Fruit fly (Drosophila melanogaster) whole organism, embryonic: ENCODE measurements around the gene Sf3b1.
A peak's percentile ranks its signal among the peaks of the same experiment; 100 is the strongest.

Experiments
- Ada2b ChIP-seq: fragments of 200-800 bp; sonication (Bioruptor generic); IDR thresholded peaks from 2 replicates; pipeline ENCODE4 v1.3.6; 2022; ENCODE audit warnings: missing biosample characterization, missing genetic modification characterization
- CG10274 ChIP-seq: fragments of 200-800 bp; sonication (Bioruptor generic); optimal IDR thresholded peaks from 3 replicates; lab custom pipeline; 2017; ENCODE audit warnings: missing biosample characterization, mild to moderate bottlenecking, missing genetic modification characterization
- CG11456 ChIP-seq: fragments of 200-800 bp; sonication (Bioruptor generic); IDR thresholded peaks from 3 replicates; pipeline ENCODE4 v1.3.6; 2022; ENCODE audit warnings: missing biosample characterization, missing genetic modification characterization
- CG12236 ChIP-seq: fragments of 200-800 bp; sonication (Bioruptor generic); optimal IDR thresholded peaks from 2 replicates; lab custom pipeline; 2016; ENCODE audit warnings: missing biosample characterization, missing genetic modification characterization
- CG13894 ChIP-seq: fragments of 200-800 bp; sonication (Bioruptor generic); optimal IDR thresholded peaks from 3 replicates; lab custom pipeline; 2018; ENCODE audit warnings: missing biosample characterization, mild to moderate bottlenecking, missing genetic modification characterization, moderate library complexity
- CG14965 ChIP-seq: fragments of 200-800 bp; sonication (Bioruptor generic); optimal IDR thresholded peaks from 2 replicates; lab custom pipeline; 2016; ENCODE audit warnings: missing biosample characterization, missing genetic modification characterization, borderline replicate concordance
- CG1529 ChIP-seq: fragments of 200-800 bp; sonication (Bioruptor generic); optimal IDR thresholded peaks from 3 replicates; lab custom pipeline; 2018; ENCODE audit warnings: missing biosample characterization, missing genetic modification characterization
- CG1832 ChIP-seq: fragments of 200-800 bp; sonication (Bioruptor generic); optimal IDR thresholded peaks from 2 replicates; lab custom pipeline; 2017; ENCODE audit warnings: missing biosample characterization, mild to moderate bottlenecking, missing genetic modification characterization, inconsistent platforms
- CG3281 ChIP-seq: fragments of 200-800 bp; sonication (Bioruptor generic); optimal IDR thresholded peaks from 3 replicates; lab custom pipeline; 2017; ENCODE audit warnings: missing biosample characterization, mild to moderate bottlenecking, missing genetic modification characterization
- CG6683 ChIP-seq: fragments of 200-800 bp; sonication (Bioruptor generic); optimal IDR thresholded peaks from 2 replicates; lab custom pipeline; 2017; ENCODE audit warnings: missing biosample characterization, mild to moderate bottlenecking, missing genetic modification characterization, missing genetic modification reagents
- CG6813 ChIP-seq: fragments of 200-800 bp; sonication (Bioruptor generic); optimal IDR thresholded peaks from 2 replicates; lab custom pipeline; 2017; ENCODE audit warnings: missing biosample characterization, missing genetic modification characterization, mild to moderate bottlenecking, moderate library complexity, missing genetic modification reagents
- CG7357 ChIP-seq: fragments of 200-800 bp; sonication (Bioruptor generic); IDR thresholded peaks from 3 replicates; pipeline ENCODE4 v1.3.6; 2022; ENCODE audit warnings: missing biosample characterization, missing genetic modification characterization
- CG9932 ChIP-seq: fragments of 200-800 bp; sonication (Bioruptor generic); IDR thresholded peaks from 2 replicates; pipeline ENCODE4 v1.3.6; 2022; ENCODE audit warnings: missing biosample characterization, missing genetic modification characterization
- Chrac-16 ChIP-seq: fragments of 200-800 bp; sonication (Bioruptor generic); optimal IDR thresholded peaks from 3 replicates; lab custom pipeline; 2016; ENCODE audit warnings: missing biosample characterization, missing genetic modification characterization
- Dbx ChIP-seq: fragments of 200-800 bp; sonication (Bioruptor generic); IDR thresholded peaks from 3 replicates; pipeline ENCODE4 v1.3.6; 2022; ENCODE audit warnings: missing biosample characterization, missing genetic modification characterization
- Dll ChIP-seq: fragments of 200-800 bp; sonication (Bioruptor generic); IDR thresholded peaks from 4 replicates; pipeline ENCODE4 v1.3.6; 2022; ENCODE audit warnings: missing biosample characterization, missing genetic modification characterization; ENCODE audit not compliant: partially characterized antibody
- Ets65A ChIP-seq: fragments of 200-800 bp; sonication (Bioruptor generic); peaks from one replicate; lab custom pipeline; 2016; ENCODE audit warnings: missing biosample characterization, missing genetic modification characterization
- Fer3 ChIP-seq: fragments of 200-800 bp; sonication (Bioruptor generic); optimal IDR thresholded peaks from 2 replicates; lab custom pipeline; 2018; ENCODE audit warnings: missing biosample characterization, mild to moderate bottlenecking, missing genetic modification characterization, moderate library complexity
- HLH3B ChIP-seq: fragments of 200-800 bp; sonication (Bioruptor generic); IDR thresholded peaks from 2 replicates; pipeline ENCODE4 v1.3.6; 2022; ENCODE audit warnings: missing biosample characterization, missing genetic modification characterization
- HLH4C ChIP-seq: fragments of 200-800 bp; sonication (Bioruptor generic); IDR thresholded peaks from 3 replicates; pipeline ENCODE4 v1.3.6; 2022; ENCODE audit warnings: missing biosample characterization, missing genetic modification characterization; ENCODE audit not compliant: partially characterized antibody
- HmgZ ChIP-seq: fragments of 200-800 bp; sonication (Bioruptor generic); optimal IDR thresholded peaks from 2 replicates; lab custom pipeline; 2018; ENCODE audit warnings: missing biosample characterization, mild to moderate bottlenecking, missing genetic modification characterization
- Hr51 ChIP-seq, 2 experiments: fragments of 200-800 bp; sonication (Bioruptor generic); optimal IDR thresholded peaks; 2 replicates in 1 of 2; 3 replicates in 1 of 2; lab custom pipeline; 2016 to 2018; ENCODE audit warnings: missing biosample characterization in 2 of 2, missing genetic modification characterization in 2 of 2, mild to moderate bottlenecking in 1 of 2, moderate library complexity in 1 of 2
- Hr78 ChIP-seq, 2 experiments: fragments of 200-800 bp in 1 of 2; fragments of >200 bp in 1 of 2; sonication (Bioruptor generic) in 1 of 2; optimal IDR thresholded peaks; 2 replicates each; lab custom pipeline; 2017 to 2019; ENCODE audit warnings: missing biosample characterization in 2 of 2, missing genetic modification characterization in 2 of 2, mild to moderate bottlenecking in 1 of 2, moderate library complexity in 1 of 2
- Jarid2 ChIP-seq: fragments of 200-800 bp; sonication (Bioruptor generic); optimal IDR thresholded peaks from 3 replicates; lab custom pipeline; 2017; ENCODE audit warnings: mild to moderate bottlenecking, missing biosample characterization, missing genetic modification reagents, missing genetic modification characterization
- MTF-1 ChIP-seq: fragments of 200-800 bp; sonication (Bioruptor generic); optimal IDR thresholded peaks from 2 replicates; lab custom pipeline; 2018; ENCODE audit warnings: missing biosample characterization, mild to moderate bottlenecking, missing genetic modification characterization, borderline replicate concordance
- Meics ChIP-seq: fragments of 200-800 bp; sonication (Bioruptor generic); optimal IDR thresholded peaks from 2 replicates; lab custom pipeline; 2017; ENCODE audit warnings: missing biosample characterization, mild to moderate bottlenecking, missing genetic modification characterization
- Mrtf ChIP-seq: fragments of 200-800 bp; sonication (Bioruptor generic); IDR thresholded peaks from 3 replicates; pipeline ENCODE4 v1.3.6; 2022; ENCODE audit warnings: missing biosample characterization, missing genetic modification characterization
- Rx ChIP-seq: fragments of 200-800 bp; sonication (Bioruptor generic); IDR thresholded peaks from 2 replicates; pipeline ENCODE4 v1.3.6; 2022; ENCODE audit warnings: missing biosample characterization, missing genetic modification characterization
- Sox102F ChIP-seq: fragments of 200-800 bp; sonication (Bioruptor generic); optimal IDR thresholded peaks from 2 replicates; lab custom pipeline; 2018; ENCODE audit warnings: missing biosample characterization, mild to moderate bottlenecking, missing genetic modification characterization, moderate library complexity
- br ChIP-seq: fragments of >200 bp; optimal IDR thresholded peaks from 2 replicates; lab custom pipeline; 2017
- btn ChIP-seq: fragments of 200-800 bp; sonication (Bioruptor generic); optimal IDR thresholded peaks from 2 replicates; lab custom pipeline; 2016; ENCODE audit warnings: missing biosample characterization, missing genetic modification characterization
- chm ChIP-seq: fragments of 200-800 bp; sonication (Bioruptor generic); IDR thresholded peaks from 2 replicates; pipeline ENCODE4 v1.3.6; 2022; ENCODE audit warnings: missing biosample characterization, missing genetic modification characterization
- dysf ChIP-seq: fragments of 200-800 bp; sonication (Bioruptor generic); IDR thresholded peaks from 3 replicates; pipeline ENCODE4 v1.3.6; 2022; ENCODE audit warnings: missing biosample characterization, missing genetic modification characterization
- eve ChIP-seq, 2 experiments: fragments of >200 bp; optimal IDR thresholded peaks; 2 replicates each; lab custom pipeline; 2017; ENCODE audit warnings: missing biosample characterization in 2 of 2, missing genetic modification characterization in 2 of 2
- fd96Cb ChIP-seq: fragments of 200-800 bp; sonication (Bioruptor generic); optimal IDR thresholded peaks from 2 replicates; lab custom pipeline; 2018; ENCODE audit warnings: missing biosample characterization, mild to moderate bottlenecking, missing genetic modification characterization, moderate library complexity
- fru ChIP-seq: fragments of >200 bp; optimal IDR thresholded peaks from 2 replicates; lab custom pipeline; 2017
- hbn ChIP-seq: fragments of 200-800 bp; sonication (Bioruptor generic); IDR thresholded peaks from 2 replicates; pipeline ENCODE4 v1.3.6; 2022; ENCODE audit warnings: missing biosample characterization, missing genetic modification characterization; ENCODE audit not compliant: partially characterized antibody
- hkb ChIP-seq, 2 experiments: fragments of 200-800 bp in 1 of 2; fragments of >200 bp in 1 of 2; sonication (Bioruptor generic) in 1 of 2; IDR thresholded peaks in 1 of 2; optimal IDR thresholded peaks in 1 of 2; 2 replicates each; pipeline versions ENCODE4 v1.3.6 to Lab custom; 2017 to 2022; ENCODE audit warnings: missing biosample characterization in 1 of 2, missing genetic modification characterization in 1 of 2
- ind ChIP-seq: fragments of 200-800 bp; sonication (Bioruptor generic); optimal IDR thresholded peaks from 3 replicates; lab custom pipeline; 2016; ENCODE audit warnings: missing biosample characterization, missing genetic modification characterization
- jumu ChIP-seq: fragments of 200-800 bp; sonication (Bioruptor generic); optimal IDR thresholded peaks from 3 replicates; lab custom pipeline; 2016; ENCODE audit warnings: missing biosample characterization, missing genetic modification characterization
- mirr ChIP-seq: fragments of 200-800 bp; sonication (Bioruptor generic); optimal IDR thresholded peaks from 3 replicates; lab custom pipeline; 2018; ENCODE audit warnings: missing biosample characterization, mild to moderate bottlenecking, missing genetic modification characterization
- onecut ChIP-seq: fragments of 200-800 bp; sonication (Bioruptor generic); IDR thresholded peaks from 2 replicates; pipeline ENCODE4 v1.3.6; 2022; ENCODE audit warnings: missing biosample characterization, missing genetic modification characterization
- psq ChIP-seq: fragments of 200-800 bp; sonication (Bioruptor generic); optimal IDR thresholded peaks from 2 replicates; lab custom pipeline; 2017; ENCODE audit warnings: missing biosample characterization, missing genetic modification characterization
- ranshi ChIP-seq: fragments of 200-800 bp; sonication (Bioruptor generic); IDR thresholded peaks from 2 replicates; pipeline ENCODE4 v1.3.6; 2022; ENCODE audit warnings: missing biosample characterization, missing genetic modification characterization
- schlank ChIP-seq: fragments of 200-800 bp; sonication (Bioruptor generic); optimal IDR thresholded peaks from 2 replicates; lab custom pipeline; 2018; ENCODE audit warnings: missing biosample characterization, mild to moderate bottlenecking, missing genetic modification characterization
- tll ChIP-seq, 2 experiments: fragments of 200-800 bp in 1 of 2; fragments of >200 bp in 1 of 2; sonication (Bioruptor generic) in 1 of 2; optimal IDR thresholded peaks; 2 replicates each; lab custom pipeline; 2017 to 2019; ENCODE audit warnings: missing biosample characterization in 2 of 2, missing genetic modification characterization in 2 of 2, mild to moderate bottlenecking in 1 of 2, moderate library complexity in 1 of 2
- usp ChIP-seq: fragments of >200 bp; optimal IDR thresholded peaks from 2 replicates; lab custom pipeline; 2017; ENCODE audit warnings: missing biosample characterization, missing genetic modification characterization
- z ChIP-seq: fragments of 200-800 bp; sonication (Bioruptor generic); IDR thresholded peaks from 3 replicates; pipeline ENCODE4 v1.3.6; 2022; ENCODE audit warnings: missing biosample characterization, missing genetic modification characterization

The Sf3b1 gene

dm6 chr2L:523165-523835, 44.8 kb upstream of the Sf3b1 start (continued):
- TF ChIP-seq CG6683 (GFP tag; lab: Kevin White, UChicago) (no peak), mirr (GFP tag; lab: Kevin White, UChicago) (peak; percentile 72), eve (GFP tag; optimal IDR thresholded peaks at IDR 0.05; lab: Kevin White, UChicago) (no peak), Rx (GFP tag; lab: Robert Waterston, UW) (no peak), Mrtf (GFP tag; lab: Robert Waterston, UW) (no peak), CG11456 (0 out of 3 replicates have a peak, but pooled peaks have one; percentile 42), HLH4C (GFP tag; lab: Robert Waterston, UW) (peak; percentile 63; the same call in 2 of the 3 replicates), chm (GFP tag; lab: Robert Waterston, UW) (peak; percentile 81), CG13894 (peak; percentile 90), Fer3 (no peak), z (GFP tag; lab: Robert Waterston, UW) (peak; percentile 57; the same call in 1 of the 3 replicates), Dbx (peak; percentile 60; the same call in 2 of the 3 replicates), ind (GFP tag; lab: Kevin White, UChicago) (no peak), Hr51 (GFP tag; optimal IDR thresholded peaks at IDR 0.05; lab: Kevin White, UChicago) (peak in 1 of 2 experiments; percentile 13), HLH3B (no peak), usp (GFP tag; lab: Kevin White, UChicago) (no peak), Dll (GFP tag; lab: Robert Waterston, UW) (peak; percentile 61; the same call in 3 of the 4 replicates), hbn (GFP tag; lab: Robert Waterston, UW) (peak; percentile 52; the same call in 1 of the 2 replicates), CG9932 (peak; percentile 27; the same call in 1 of the 2 replicates), CG12236 (GFP tag; lab: Kevin White, UChicago) (peak; percentile 13), tll (GFP tag; optimal IDR thresholded peaks at IDR 0.05; lab: Kevin White, UChicago) (no peak), CG14965 (GFP tag; lab: Kevin White, UChicago) (no peak), fru (lab: Kevin White, UChicago) (no peak), Hr78 (GFP tag; optimal IDR thresholded peaks at IDR 0.05; lab: Kevin White, UChicago) (no peak), CG3281 (GFP tag; lab: Kevin White, UChicago) (peak; percentile 50), dysf (GFP tag; lab: Robert Waterston, UW) (no peak), CG7357 (GFP tag; lab: Robert Waterston, UW) (no peak), HmgZ (tag; lab: Kevin White, UChicago) (peak; percentile 49), CG6813 (GFP tag; lab: Kevin White, UChicago) (no peak), Ets65A (no peak), CG1832 (GFP tag; lab: Kevin White, UChicago) (no peak), schlank (tag; lab: Kevin White, UChicago) (peak; percentile 23), MTF-1 (peak; percentile 60), fd96Cb (tag; lab: Kevin White, UChicago) (no peak), CG10274 (no peak), Jarid2 (GFP tag; lab: Kevin White, UChicago) (peak; percentile 98), psq (GFP tag; lab: Kevin White, UChicago) (no peak), br (lab: Kevin White, UChicago) (no peak), onecut (peak; percentile 16; the same call in 1 of the 2 replicates), btn (GFP tag; lab: Kevin White, UChicago) (peak; percentile 43), ranshi (GFP tag; lab: Robert Waterston, UW) (peak; percentile 41; the same call in 1 of the 2 replicates), jumu (GFP tag; lab: Kevin White, UChicago) (no peak), Sox102F (GFP tag; lab: Kevin White, UChicago) (no peak), CG1529 (GFP tag; lab: Kevin White, UChicago) (no peak), hkb (optimal IDR thresholded peaks at IDR 0.05; lab: Kevin White, UChicago) (no peak), hkb (GFP tag; IDR thresholded peaks at IDR 0.05; lab: Robert Waterston, UW) (peak; percentile 60), Chrac-16 (GFP tag; lab: Kevin White, UChicago) (no peak), Ada2b (GFP tag; lab: Robert Waterston, UW) (0 out of 2 replicates have a peak, but pooled peaks have one; percentile 12), Meics (GFP tag; lab: Kevin White, UChicago) (peak; percentile 38)
